Worm (Caenorhabditis elegans): ENCODE data around the gene faah-4.

- TF ChIP-seq him-1 (tag; optimal IDR thresholded peaks at IDR 0.05) (no peak), W03F9.2 (tag; optimal IDR thresholded peaks at IDR 0.05) (peak; percentile 44), dao-5 (tag; optimal IDR thresholded peaks at IDR 0.05) (no peak)
These were observed 40.3 kb downstream of the faah-4 start, which contains the start of gene taf-12 for ce11 chrIII:11869231-11869912.

Data from whole organism, L4/young adult.